Worm (Caenorhabditis elegans) whole organism, early embryonic: ENCODE data around the gene nep-12.

Experiments
- B0310.2 ChIP-seq: sonication (generic microtip); optimal IDR thresholded peaks from 2 replicates; lab custom pipeline; 2016; ENCODE audit warnings: mild to moderate bottlenecking, missing genetic modification characterization, missing compliant biosample characterization
- F13C5.2 ChIP-seq: sonication (generic microtip); optimal IDR thresholded peaks from 2 replicates; lab custom pipeline; 2017; ENCODE audit warnings: mild to moderate bottlenecking, missing genetic modification characterization, inconsistent platforms, missing compliant biosample characterization
- ama-1 ChIP-seq: fragments of 150-350 bp; optimal IDR thresholded peaks from 2 replicates; lab custom pipeline; 2014
- ceh-13 ChIP-seq: fragments of 200-800 bp; sonication (Bioruptor generic); optimal IDR thresholded peaks from 2 replicates; lab custom pipeline; 2018; ENCODE audit warnings: mild to moderate bottlenecking, missing genetic modification characterization, missing compliant biosample characterization
- ceh-36 ChIP-seq: sonication (generic microtip); optimal IDR thresholded peaks from 2 replicates; lab custom pipeline; 2016; ENCODE audit warnings: missing genetic modification characterization, inconsistent platforms, missing compliant biosample characterization
- ets-7 ChIP-seq: sonication (generic microtip); optimal IDR thresholded peaks from 2 replicates; lab custom pipeline; 2016; ENCODE audit warnings: missing genotype, missing genetic modification characterization, missing compliant biosample characterization
- flt-1 ChIP-seq: fragments of 200-800 bp; sonication (Bioruptor generic); IDR thresholded peaks from 2 replicates; pipeline ENCODE4 v1.3.6; 2022; ENCODE audit warnings: missing genetic modification characterization, missing compliant biosample characterization
- hmg-4 ChIP-seq: fragments of 200-800 bp; sonication (Bioruptor generic); optimal IDR thresholded peaks from 2 replicates; lab custom pipeline; 2018; ENCODE audit warnings: mild to moderate bottlenecking, missing genetic modification characterization, missing compliant biosample characterization
- hnd-1 ChIP-seq: sonication (generic microtip); optimal IDR thresholded peaks from 2 replicates; lab custom pipeline; 2016; ENCODE audit warnings: missing genetic modification characterization, missing compliant biosample characterization
- pes-1 ChIP-seq: fragments of 200-800 bp; sonication (Bioruptor generic); IDR thresholded peaks from 2 replicates; pipeline ENCODE4 v1.3.6; 2022; ENCODE audit warnings: missing genetic modification reagents, missing genetic modification characterization, missing compliant biosample characterization
- scrt-1 ChIP-seq: fragments of 200-800 bp; sonication (Bioruptor generic); IDR thresholded peaks from 2 replicates; pipeline ENCODE4 v1.3.6; 2022; ENCODE audit warnings: missing genetic modification characterization, missing compliant biosample characterization
- tbx-11 ChIP-seq: fragments of 200-800 bp; sonication (Bioruptor generic); IDR thresholded peaks from 2 replicates; pipeline ENCODE4 v1.3.6; 2022; ENCODE audit warnings: missing genetic modification characterization, missing compliant biosample characterization
- tbx-37 ChIP-seq: fragments of 200-800 bp; sonication (Bioruptor generic); conservative IDR thresholded peaks from 2 replicates; pipeline ENCODE4 v1.3.6; 2022; ENCODE audit warnings: missing genetic modification reagents, missing genetic modification characterization, missing compliant biosample characterization
- tra-4 ChIP-seq: sonication (generic microtip); optimal IDR thresholded peaks from 2 replicates; lab custom pipeline; 2017; ENCODE audit warnings: missing genetic modification characterization, missing compliant biosample characterization

- TF ChIP-seq tra-4 (tag; lab: Kevin White, UChicago) (no peak), hmg-4 (GFP tag; lab: Kevin White, UChicago) (no peak), ama-1 (lab: Kevin White, UChicago) (no peak), scrt-1 (GFP tag; lab: Robert Waterston, UW) (no peak), ceh-13 (GFP tag; lab: Kevin White, UChicago) (no peak), tbx-11 (GFP tag; lab: Robert Waterston, UW) (no peak), B0310.2 (tag; lab: Kevin White, UChicago) (no peak), F13C5.2 (tag; lab: Kevin White, UChicago) (no peak), ceh-36 (no peak), tbx-37 (no peak), hnd-1 (no peak), ets-7 (tag; lab: Kevin White, UChicago) (no peak), flt-1 (no peak), pes-1 (GFP tag; lab: Robert Waterston, UW) (no peak)
These were observed 12.7 kb upstream of the nep-12 start, which contains the start of gene C33F10.14 for ce11 chrII:4797071-4797470.
